Worm (Caenorhabditis elegans): ENCODE results near the gene F40F8.1.

The F40F8.1 gene

ce11 chrII:11157660-11158059 lies 30.2 kb downstream of the F40F8.1 start (continued):
- TF ChIP-seq ceh-45 (GFP tag; IDR thresholded peaks at IDR 0.05) = 0 out of 2 replicates have a peak, but pooled peaks have one; percentile 35
- TF ChIP-seq ttx-3 (tag; optimal IDR thresholded peaks at IDR 0.05) = peak; percentile 27
- no peak for TF ChIP-seq hlh-30 (tag; optimal IDR thresholded peaks at IDR 0.05; ENCODE audit: insufficient read depth)
- TF ChIP-seq C08G9.2 (tag; optimal IDR thresholded peaks at IDR 0.05) = peak; percentile 38
- TF ChIP-seq lin-11 (tag; optimal IDR thresholded peaks at IDR 0.05) = no peak
- TF ChIP-seq Y22D7AL.16 (tag; optimal IDR thresholded peaks at IDR 0.05) = no peak
- TF ChIP-seq hlh-13 (GFP tag; optimal IDR thresholded peaks at IDR 0.05) = peak; percentile 31
- TF ChIP-seq madf-2 (tag; optimal IDR thresholded peaks at IDR 0.05) = peak; percentile 25
- TF ChIP-seq che-1 (tag; optimal IDR thresholded peaks at IDR 0.05) = peak; percentile 57
- no peak for TF ChIP-seq zip-5 (tag; optimal IDR thresholded peaks at IDR 0.05)
- TF ChIP-seq fkh-10 (GFP tag; optimal IDR thresholded peaks at IDR 0.05) = no peak
- peak; percentile 28 for TF ChIP-seq pag-3 (tag; optimal IDR thresholded peaks at IDR 0.05; ENCODE audit: borderline replicate concordance)
- no peak for TF ChIP-seq T23F11.4 (GFP tag; optimal IDR thresholded peaks at IDR 0.05)
- TF ChIP-seq syd-9 (tag; optimal IDR thresholded peaks at IDR 0.05) = peak; percentile 47
- TF ChIP-seq odd-2 (tag; optimal IDR thresholded peaks at IDR 0.05) = no peak
- TF ChIP-seq tbx-2 (tag; optimal IDR thresholded peaks at IDR 0.05) = peak; percentile 14
- no peak for TF ChIP-seq lim-6 (tag; optimal IDR thresholded peaks at IDR 0.05)
- no peak for TF ChIP-seq tbx-7 (tag; optimal IDR thresholded peaks at IDR 0.05)
- no peak for TF ChIP-seq ztf-16 (tag; optimal IDR thresholded peaks at IDR 0.05)
- TF ChIP-seq unc-86 (tag; optimal IDR thresholded peaks at IDR 0.05) = no peak
- TF ChIP-seq nhr-232 (tag; optimal IDR thresholded peaks at IDR 0.05) = peak; percentile 27
- peak; percentile 51 for TF ChIP-seq dve-1 (tag; optimal IDR thresholded peaks at IDR 0.05)
- no peak for TF ChIP-seq rnt-1 (tag; optimal IDR thresholded peaks at IDR 0.05)
- no peak for TF ChIP-seq elt-4 (tag; optimal IDR thresholded peaks at IDR 0.05)
- peak; percentile 63 for TF ChIP-seq elt-2 (tag; optimal IDR thresholded peaks at IDR 0.05)
- no peak for TF ChIP-seq ceh-30 (tag; optimal IDR thresholded peaks at IDR 0.05)
- no peak for TF ChIP-seq K02D7.2 (tag; optimal IDR thresholded peaks at IDR 0.05)
- TF ChIP-seq ets-4 (tag; optimal IDR thresholded peaks at IDR 0.05) = no peak
- TF ChIP-seq fkh-6 (tag; optimal IDR thresholded peaks at IDR 0.05) = peak; percentile 48
- no peak for TF ChIP-seq npax-4 (tag; optimal IDR thresholded peaks at IDR 0.05)
- no peak for TF ChIP-seq ceh-24 (tag; optimal IDR thresholded peaks at IDR 0.05)
- peak; percentile 10 for TF ChIP-seq ceh-14 (tag; optimal IDR thresholded peaks at IDR 0.05)
- TF ChIP-seq nfya-1 (tag; optimal IDR thresholded peaks at IDR 0.05) = peak; percentile 21
- peak; percentile 35 for TF ChIP-seq sdc-2 (tag; optimal IDR thresholded peaks at IDR 0.05)

DNA sequence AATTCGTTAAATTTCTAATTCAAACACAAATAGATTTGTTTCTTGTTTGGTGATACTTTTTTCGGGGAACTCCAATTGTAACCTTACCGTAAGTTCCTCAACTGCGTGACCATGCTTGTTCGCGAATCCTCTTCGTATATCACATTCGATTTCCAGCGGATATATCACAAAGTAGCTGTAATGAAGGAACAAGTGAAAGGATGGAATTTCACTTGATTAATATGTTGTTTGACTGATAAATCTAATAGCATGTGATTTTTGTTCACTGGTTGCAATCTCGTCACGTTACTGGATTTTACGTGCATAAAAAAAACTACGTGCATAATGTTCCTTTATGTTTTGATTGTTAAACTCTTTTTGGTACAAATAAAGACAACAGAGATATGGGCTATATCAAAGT lies 34.2 kb downstream of the F40F8.1 start:
- no peak for TF ChIP-seq ref-2 (tag; optimal IDR thresholded peaks at IDR 0.05)
- no peak for TF ChIP-seq ceh-14 (tag; optimal IDR thresholded peaks at IDR 0.05)
- no peak for TF ChIP-seq pax-1 (tag; optimal IDR thresholded peaks at IDR 0.05)
- TF ChIP-seq rnt-1 (tag; optimal IDR thresholded peaks at IDR 0.05) = no peak
- TF ChIP-seq hlh-6 (tag; optimal IDR thresholded peaks at IDR 0.05) = no peak

- TF ChIP-seq ref-2 (tag; optimal IDR thresholded peaks at IDR 0.05) (no peak), ceh-2 (tag; optimal IDR thresholded peaks at IDR 0.05) (no peak), fax-1 (tag; optimal IDR thresholded peaks at IDR 0.05) (no peak), ceh-9 (tag; optimal IDR thresholded peaks at IDR 0.05) (no peak), T23F11.4 (GFP tag; optimal IDR thresholded peaks at IDR 0.05) (no peak), rnt-1 (tag; optimal IDR thresholded peaks at IDR 0.05) (no peak), ceh-34 (tag; optimal IDR thresholded peaks at IDR 0.05) (no peak), pha-2 (tag; optimal IDR thresholded peaks at IDR 0.05) (no peak), unc-3 (GFP tag; conservative IDR thresholded peaks at IDR 0.05) (no peak), unc-3 (tag; optimal IDR thresholded peaks at IDR 0.05) (no peak), ceh-30 (tag; optimal IDR thresholded peaks at IDR 0.05) (no peak), che-1 (tag; optimal IDR thresholded peaks at IDR 0.05) (no peak), ceh-24 (tag; optimal IDR thresholded peaks at IDR 0.05) (no peak), K02D7.2 (tag; optimal IDR thresholded peaks at IDR 0.05) (no peak), pag-3 (tag; optimal IDR thresholded peaks at IDR 0.05; ENCODE audit: borderline replicate concordance) (no peak), hlh-8 (tag; optimal IDR thresholded peaks at IDR 0.05) (no peak), tbx-2 (tag; optimal IDR thresholded peaks at IDR 0.05) (no peak), zip-5 (tag; optimal IDR thresholded peaks at IDR 0.05) (no peak), ama-1 (optimal IDR thresholded peaks at IDR 0.05) (no peak), hlh-30 (tag; optimal IDR thresholded peaks at IDR 0.05; ENCODE audit: insufficient read depth) (no peak), pros-1 (tag; optimal IDR thresholded peaks at IDR 0.05) (no peak)
Observed at ce11 chrII:11162390-11162789, 34.9 kb downstream of the F40F8.1 start, which contains the start of gene ptr-13. Gene ptr-13, minus strand, starts transcription at chrII:11162481.

Measured in whole organism, late embryonic.